Fruit fly (Drosophila melanogaster): ENCODE measurements around the gene MTA1-like.

MTA1-like gene

dm6 chr3R:5622985-5623630 is 25.4 kb downstream of the MTA1-like start (continued):
- peak; percentile 37 for TF ChIP-seq CG9437 (GFP tag; optimal IDR thresholded peaks at IDR 0.05)
- no peak for TF ChIP-seq danr (GFP tag; IDR thresholded peaks at IDR 0.05)
- peak; percentile 90 for TF ChIP-seq CG12299 (tag; optimal IDR thresholded peaks at IDR 0.05)
- no peak for TF ChIP-seq GATAe (GFP tag; conservative IDR thresholded peaks at IDR 0.05)
- no peak for TF ChIP-seq sens-2 (GFP tag; IDR thresholded peaks at IDR 0.05)
- peak; percentile 86 for TF ChIP-seq CG10209 (GFP tag; optimal IDR thresholded peaks at IDR 0.05)
- TF ChIP-seq CG13624 (GFP tag; optimal IDR thresholded peaks at IDR 0.05) = peak; percentile 28
- peak; percentile 82 for TF ChIP-seq BtbVII (GFP tag; optimal IDR thresholded peaks at IDR 0.05)
- no peak for TF ChIP-seq jigr1 (GFP tag; IDR thresholded peaks at IDR 0.05)
- peak; percentile 51 for TF ChIP-seq Hand (GFP tag; optimal IDR thresholded peaks at IDR 0.05)
- TF ChIP-seq hb (GFP tag; IDR thresholded peaks at IDR 0.05; ENCODE audit: partially characterized antibody) = no peak
- TF ChIP-seq CTCF (GFP tag; optimal IDR thresholded peaks at IDR 0.05) = peak; percentile 45
- peak; percentile 30 for TF ChIP-seq pzg (GFP tag; optimal IDR thresholded peaks at IDR 0.05)
- TF ChIP-seq Elba2 (GFP tag; optimal IDR thresholded peaks at IDR 0.05) = no peak
- TF ChIP-seq Aef1 (GFP tag; IDR thresholded peaks at IDR 0.05) = no peak
- peak; percentile 72 for TF ChIP-seq pb (GFP tag; optimal IDR thresholded peaks at IDR 0.05)
- peak; percentile 90 for TF ChIP-seq CG33557 (GFP tag; optimal IDR thresholded peaks at IDR 0.05)
- peak; percentile 86 for TF ChIP-seq Hmr (GFP tag; optimal IDR thresholded peaks at IDR 0.05)
- peak; percentile 50 for TF ChIP-seq run (tag; optimal IDR thresholded peaks at IDR 0.05)
- TF ChIP-seq CG17612 (GFP tag; IDR thresholded peaks at IDR 0.05) = no peak
- TF ChIP-seq HLHmδ (GFP tag; optimal IDR thresholded peaks at IDR 0.05) = peak; percentile 85
- no peak for TF ChIP-seq CG11456 (GFP tag; IDR thresholded peaks at IDR 0.05)
- no peak for TF ChIP-seq C15 (GFP tag; IDR thresholded peaks at IDR 0.05)
- no peak for TF ChIP-seq Atf6 (GFP tag; IDR thresholded peaks at IDR 0.05)
- no peak for TF ChIP-seq Hr78 (GFP tag; optimal IDR thresholded peaks at IDR 0.05)
- peak; percentile 86 for TF ChIP-seq stwl (tag; optimal IDR thresholded peaks at IDR 0.05)
- peak; percentile 46 for TF ChIP-seq CG10979 (tag; optimal IDR thresholded peaks at IDR 0.05)
- TF ChIP-seq ase (GFP tag; IDR thresholded peaks at IDR 0.05) = no peak
- TF ChIP-seq CG3995 (GFP tag; optimal IDR thresholded peaks at IDR 0.05) = peak; percentile 8
- peak; percentile 34 for TF ChIP-seq CG12104 (GFP tag; optimal IDR thresholded peaks at IDR 0.05)
- TF ChIP-seq gsb (GFP tag; IDR thresholded peaks at IDR 0.05) = no peak
- TF ChIP-seq vvl (GFP tag; IDR thresholded peaks at IDR 0.05) = no peak
- TF ChIP-seq CG12391 (tag; optimal IDR thresholded peaks at IDR 0.05) = peak; percentile 64
- TF ChIP-seq psq (GFP tag; optimal IDR thresholded peaks at IDR 0.05) = peak; percentile 66
- no peak for TF ChIP-seq Ptx1 (GFP tag; IDR thresholded peaks at IDR 0.05)
- TF ChIP-seq Lhr (GFP tag; optimal IDR thresholded peaks at IDR 0.05) = peak; percentile 68
- peak; percentile 95 for TF ChIP-seq abd-A (tag; optimal IDR thresholded peaks at IDR 0.05)
- peak; percentile 63 for TF ChIP-seq Nf-YB (GFP tag; optimal IDR thresholded peaks at IDR 0.05)
- TF ChIP-seq exex (tag; optimal IDR thresholded peaks at IDR 0.05) = peak; percentile 79

dm6 chr3R:5622406-5622752 is 26.2 kb downstream of the MTA1-like start:
- TF ChIP-seq CG2889 (GFP tag; IDR thresholded peaks at IDR 0.05) (no peak), CG2199 (GFP tag; IDR thresholded peaks at IDR 0.05) (0 out of 3 replicates have a peak, but pooled peaks have one; percentile 32), CG42726 (GFP tag; IDR thresholded peaks at IDR 0.05; ENCODE audit: partially characterized antibody) (0 out of 2 replicates have a peak, but pooled peaks have one; percentile 0), rib (GFP tag; IDR thresholded peaks at IDR 0.05) (0 out of 2 replicates have a peak, but pooled peaks have one; percentile 41)
